Worm (Caenorhabditis elegans) whole organism, young adult: ENCODE results near the gene imp-2.
A peak's percentile ranks its signal among the peaks of the same experiment; 100 is the strongest.

ENCODE experiments used
- ama-1 ChIP-seq, 3 experiments: fragments of 150-350 bp in 1 of 3; sonication (generic microtip) in 2 of 3; optimal IDR thresholded peaks; 2 replicates each; lab custom pipeline; 2014 to 2018; ENCODE audit warnings: missing biosample characterization in 2 of 3, missing genetic modification characterization in 2 of 3, missing genetic modification reagents in 2 of 3
- cebp-2 ChIP-seq: fragments of 200-800 bp; sonication (Bioruptor generic); IDR thresholded peaks from 2 replicates; pipeline ENCODE4 v1.3.6; 2022; ENCODE audit warnings: missing genetic modification characterization, missing compliant biosample characterization
- ceh-100 ChIP-seq: fragments of 200-800 bp; sonication (Bioruptor generic); IDR thresholded peaks from 2 replicates; pipeline ENCODE4 v1.3.6; 2022; ENCODE audit warnings: missing genetic modification reagents, missing genetic modification characterization, missing compliant biosample characterization
- him-1 ChIP-seq: sonication (generic microtip); optimal IDR thresholded peaks from 2 replicates; lab custom pipeline; 2016; ENCODE audit warnings: missing genotype, missing genetic modification reagents, missing genetic modification characterization, missing compliant biosample characterization
- sea-2 ChIP-seq: fragments of 200-800 bp; sonication (Bioruptor generic); IDR thresholded peaks from 2 replicates; pipeline ENCODE4 v1.3.6; 2022; ENCODE audit warnings: missing genetic modification characterization, missing compliant biosample characterization
- snpc-1.3 ChIP-seq: sonication (generic microtip); optimal IDR thresholded peaks from 2 replicates; lab custom pipeline; 2017; ENCODE audit warnings: missing genetic modification characterization, mild to moderate bottlenecking, missing compliant biosample characterization, antibody characterized with exemption, moderate library complexity, missing genotype, missing genetic modification reagents; ENCODE audit not compliant: insufficient read depth
- tlf-1 ChIP-seq: fragments of 200-800 bp; sonication (Bioruptor generic); optimal IDR thresholded peaks from 2 replicates; lab custom pipeline; 2018; ENCODE audit warnings: mild to moderate bottlenecking, missing genetic modification characterization, missing compliant biosample characterization
- unc-62 ChIP-seq: fragments of 150-350 bp; optimal IDR thresholded peaks from 2 replicates; lab custom pipeline; 2014; ENCODE audit warnings: missing biosample characterization, missing genetic modification reagents, missing genetic modification characterization

DNA sequence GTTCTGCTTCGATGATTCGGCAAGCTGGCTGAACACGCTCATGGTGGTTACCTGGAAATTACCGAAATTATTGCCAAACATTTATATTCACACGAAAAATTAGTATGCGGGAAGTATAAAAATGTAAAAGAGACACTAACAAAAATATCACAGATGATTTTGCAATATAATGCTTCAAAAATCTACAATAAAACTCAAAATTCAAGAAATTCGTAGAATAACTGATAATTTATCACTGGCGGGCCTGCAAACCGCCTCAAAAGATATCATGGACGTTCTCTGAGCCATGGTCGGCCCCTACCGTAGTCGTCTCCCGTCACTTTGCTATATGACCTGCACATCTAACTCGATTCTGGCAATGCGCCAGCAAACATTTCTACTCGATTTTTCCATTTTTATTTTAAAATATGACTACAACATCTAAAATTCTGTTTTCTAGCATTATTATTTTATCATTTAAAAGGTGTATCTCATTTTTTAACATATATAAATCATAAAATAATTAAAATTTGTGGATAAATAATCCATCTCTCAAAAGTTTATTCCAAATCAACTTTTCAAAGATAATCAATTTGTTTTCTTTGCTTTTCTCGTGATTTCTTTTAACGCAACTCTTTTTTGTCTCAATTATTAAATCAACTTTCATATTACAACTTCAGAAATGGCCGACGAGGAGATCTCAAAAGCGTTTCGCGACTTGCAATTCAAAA lies 30.9 kb upstream of the imp-2 start, which contains the start of the genes F01G4.6 and pfd-1:
- no peak for TF ChIP-seq him-1
- TF ChIP-seq sea-2 = no peak
- TF ChIP-seq cebp-2 = no peak
- TF ChIP-seq ama-1 (optimal IDR thresholded peaks at IDR 0.05; lab: Kevin White, UChicago) = no peak
- no peak for TF ChIP-seq ama-1 (GFP tag; optimal IDR thresholded peaks at IDR 0.05; lab: Kevin White, UChicago)
- TF ChIP-seq tlf-1 (GFP tag; lab: Kevin White, UChicago) = peak; percentile 89
- TF ChIP-seq snpc-1.3 = peak; percentile 22
- no peak for TF ChIP-seq unc-62 (GFP tag; lab: Kevin White, UChicago)
- TF ChIP-seq ceh-100 (GFP tag; lab: Robert Waterston, UW) = peak; percentile 73
